Worm (Caenorhabditis elegans) whole organism, young adult: ENCODE results near the gene ttr-36.

Experiments used
- D2030.7 ChIP-seq: fragments of 200-800 bp; sonication (Bioruptor generic); IDR thresholded peaks from 2 replicates; pipeline ENCODE4 v1.3.6; 2022; ENCODE audit warnings: missing genetic modification reagents, missing genetic modification characterization, missing compliant biosample characterization
- T07F8.4 ChIP-seq: sonication (generic microtip); optimal IDR thresholded peaks from 2 replicates; lab custom pipeline; 2016; ENCODE audit warnings: mild to moderate bottlenecking, missing genetic modification characterization, moderate library complexity, missing compliant biosample characterization
- ZK185.1 ChIP-seq: sonication (generic microtip); optimal IDR thresholded peaks from 2 replicates; lab custom pipeline; 2016; ENCODE audit warnings: mild to moderate bottlenecking, missing genetic modification characterization, missing compliant biosample characterization; ENCODE audit not compliant: poor library complexity, severe bottlenecking
- chd-7 ChIP-seq: sonication (generic microtip); optimal IDR thresholded peaks from 2 replicates; lab custom pipeline; 2016; ENCODE audit warnings: mild to moderate bottlenecking, missing genetic modification characterization, moderate library complexity, missing compliant biosample characterization
- him-1 ChIP-seq: sonication (generic microtip); optimal IDR thresholded peaks from 2 replicates; lab custom pipeline; 2016; ENCODE audit warnings: missing genotype, missing genetic modification reagents, missing genetic modification characterization, missing compliant biosample characterization
- hmg-1.2 ChIP-seq: fragments of 200-800 bp; sonication (Bioruptor generic); IDR thresholded peaks from 2 replicates; pipeline ENCODE4 v1.3.6; 2022; ENCODE audit warnings: missing genetic modification reagents, missing genetic modification characterization, missing compliant biosample characterization
- nfya-2 ChIP-seq: fragments of 200-800 bp; sonication (Bioruptor generic); IDR thresholded peaks from 2 replicates; pipeline ENCODE4 v1.3.6; 2022; ENCODE audit warnings: missing genetic modification reagents, missing genetic modification characterization, missing compliant biosample characterization
- tbx-9 ChIP-seq: sonication (generic microtip); optimal IDR thresholded peaks from 2 replicates; lab custom pipeline; 2016; ENCODE audit warnings: borderline replicate concordance, missing genetic modification characterization, inconsistent platforms, missing compliant biosample characterization
- unc-130 ChIP-seq: sonication (generic microtip); optimal IDR thresholded peaks from 2 replicates; lab custom pipeline; 2016; ENCODE audit warnings: missing genetic modification reagents, missing genetic modification characterization, missing compliant biosample characterization

- TF ChIP-seq nfya-2 (GFP tag; lab: Robert Waterston, UW) (no peak), hmg-1.2 (no peak), chd-7 (no peak), T07F8.4 (tag; lab: Kevin White, UChicago) (no peak), D2030.7 (GFP tag; lab: Robert Waterston, UW) (no peak), unc-130 (GFP tag; lab: Kevin White, UChicago) (no peak), ZK185.1 (tag; lab: Kevin White, UChicago) (no peak), him-1 (no peak), tbx-9 (tag; lab: Kevin White, UChicago) (no peak)
Measured at ce11 chrX:6461729-6462128, 49.0 kb upstream of the ttr-36 start, which contains the start of gene K04E7.1.
